Worm (Caenorhabditis elegans) whole organism, mixed stage, embryonic: ENCODE data around the gene bath-3.
"Not testable (repeated sequence)": the region's sequence is repeated elsewhere in the genome, so short reads cannot be mapped to it uniquely, and the experiment has no call there.

Experiments used
- M03D4.4 ChIP-seq: sonication (generic microtip); optimal IDR thresholded peaks from 2 replicates; lab custom pipeline; 2017; ENCODE audit warnings: mild to moderate bottlenecking, missing genetic modification characterization, missing compliant biosample characterization
- bed-3 ChIP-seq: fragments of 200-800 bp; sonication (Bioruptor generic); optimal IDR thresholded peaks from 3 replicates; lab custom pipeline; 2018; ENCODE audit warnings: mild to moderate bottlenecking, missing genetic modification characterization, moderate library complexity, missing compliant biosample characterization
- blmp-1 ChIP-seq: fragments of 150-350 bp; optimal IDR thresholded peaks from 2 replicates; lab custom pipeline; 2014; ENCODE audit warnings: missing biosample characterization, missing genetic modification characterization
- ceh-43 ChIP-seq: fragments of 200-800 bp; sonication (Bioruptor generic); optimal IDR thresholded peaks from 2 replicates; lab custom pipeline; 2018; ENCODE audit warnings: mild to moderate bottlenecking, missing genetic modification characterization, moderate library complexity, missing compliant biosample characterization
- ceh-83 ChIP-seq: fragments of 200-800 bp; sonication (Bioruptor generic); optimal IDR thresholded peaks from 2 replicates; lab custom pipeline; 2018; ENCODE audit warnings: mild to moderate bottlenecking, missing genetic modification characterization, missing compliant biosample characterization
- ces-1 ChIP-seq: fragments of 150-350 bp; optimal IDR thresholded peaks from 2 replicates; lab custom pipeline; 2014; ENCODE audit warnings: missing biosample characterization, missing genetic modification reagents, missing genetic modification characterization
- cnd-1 ChIP-seq: fragments of 200-800 bp; sonication (Bioruptor generic); optimal IDR thresholded peaks from 2 replicates; lab custom pipeline; 2018; ENCODE audit warnings: mild to moderate bottlenecking, missing genetic modification characterization, missing compliant biosample characterization
- drap-1 ChIP-seq: fragments of 200-800 bp; sonication (Bioruptor generic); optimal IDR thresholded peaks from 3 replicates; lab custom pipeline; 2018; ENCODE audit warnings: mild to moderate bottlenecking, missing genetic modification characterization, missing compliant biosample characterization
- elt-3 ChIP-seq: fragments of 150-350 bp; optimal IDR thresholded peaks from 2 replicates; lab custom pipeline; 2014; ENCODE audit warnings: missing biosample characterization, missing genetic modification characterization
- flh-1 ChIP-seq: fragments of 200-800 bp; sonication (Bioruptor generic); optimal IDR thresholded peaks from 2 replicates; lab custom pipeline; 2018; ENCODE audit warnings: mild to moderate bottlenecking, missing genetic modification characterization, moderate library complexity, missing compliant biosample characterization
- ham-2 ChIP-seq: fragments of 200-800 bp; sonication (Bioruptor generic); optimal IDR thresholded peaks from 2 replicates; lab custom pipeline; 2018; ENCODE audit warnings: mild to moderate bottlenecking, missing genetic modification characterization, missing compliant biosample characterization
- lin-13 ChIP-seq: fragments of 150-350 bp; optimal IDR thresholded peaks from 2 replicates; lab custom pipeline; 2014; ENCODE audit warnings: missing biosample characterization, missing genetic modification characterization
- lin-32 ChIP-seq: fragments of 200-800 bp; sonication (Bioruptor generic); optimal IDR thresholded peaks from 2 replicates; lab custom pipeline; 2018; ENCODE audit warnings: mild to moderate bottlenecking, missing genetic modification characterization, missing compliant biosample characterization
- mab-5 ChIP-seq: fragments of 150-350 bp; optimal IDR thresholded peaks from 2 replicates; lab custom pipeline; 2014; ENCODE audit warnings: missing biosample characterization, missing genetic modification characterization
- mep-1 ChIP-seq: fragments of 150-350 bp; optimal IDR thresholded peaks from 2 replicates; lab custom pipeline; 2017; ENCODE audit warnings: missing biosample characterization, missing genetic modification reagents, missing genetic modification characterization, inconsistent platforms
- mls-2 ChIP-seq: sonication (generic microtip); optimal IDR thresholded peaks from 2 replicates; lab custom pipeline; 2016; ENCODE audit warnings: mild to moderate bottlenecking, missing genetic modification characterization, moderate library complexity, missing compliant biosample characterization
- nhr-2 ChIP-seq: fragments of 150-350 bp; optimal IDR thresholded peaks from 2 replicates; lab custom pipeline; 2014; ENCODE audit warnings: missing biosample characterization, missing genetic modification characterization
- nhr-237 ChIP-seq: fragments of 150-350 bp; optimal IDR thresholded peaks from 2 replicates; lab custom pipeline; 2014; ENCODE audit warnings: missing biosample characterization, missing genetic modification characterization
- nhr-28 ChIP-seq: fragments of 150-350 bp; optimal IDR thresholded peaks from 2 replicates; lab custom pipeline; 2014; ENCODE audit warnings: missing biosample characterization, missing genetic modification characterization
- nhr-76 ChIP-seq: sonication (generic microtip); optimal IDR thresholded peaks from 2 replicates; lab custom pipeline; 2017; ENCODE audit warnings: missing biosample characterization, missing genetic modification characterization
- pha-4 ChIP-seq: fragments of 150-350 bp; optimal IDR thresholded peaks from 2 replicates; lab custom pipeline; 2018; ENCODE audit warnings: missing biosample characterization, missing genetic modification reagents, missing genetic modification characterization
- snpc-4 ChIP-seq: fragments of 150-350 bp; optimal IDR thresholded peaks from 2 replicates; lab custom pipeline; 2014; ENCODE audit warnings: missing biosample characterization, missing genetic modification characterization
- sptf-1 ChIP-seq: sonication (generic microtip); optimal IDR thresholded peaks from 2 replicates; lab custom pipeline; 2017; ENCODE audit warnings: mild to moderate bottlenecking, missing genetic modification characterization, moderate library complexity, missing compliant biosample characterization
- tbx-8 ChIP-seq: fragments of 200-800 bp; sonication (Bioruptor generic); optimal IDR thresholded peaks from 2 replicates; lab custom pipeline; 2018; ENCODE audit warnings: mild to moderate bottlenecking, missing genetic modification characterization, moderate library complexity, missing compliant biosample characterization
- unc-120 ChIP-seq: sonication (generic microtip); optimal IDR thresholded peaks from 2 replicates; lab custom pipeline; 2017; ENCODE audit warnings: missing genetic modification characterization, missing compliant biosample characterization; ENCODE audit not compliant: poor library complexity, severe bottlenecking
- unc-39 ChIP-seq: fragments of 150-350 bp; optimal IDR thresholded peaks from 2 replicates; lab custom pipeline; 2014; ENCODE audit warnings: missing biosample characterization, missing genetic modification characterization
- unc-62 ChIP-seq: fragments of 150-350 bp; optimal IDR thresholded peaks from 2 replicates; lab custom pipeline; 2014; ENCODE audit warnings: missing biosample characterization, missing genetic modification reagents, missing genetic modification characterization
- zip-8 ChIP-seq: fragments of 150-350 bp; optimal IDR thresholded peaks from 2 replicates; lab custom pipeline; 2014; ENCODE audit warnings: missing biosample characterization, missing genetic modification characterization
- ztf-11 ChIP-seq: fragments of 150-350 bp; optimal IDR thresholded peaks from 2 replicates; lab custom pipeline; 2014; ENCODE audit warnings: missing biosample characterization, missing genetic modification characterization

Gene bath-3

ce11 chrII:2011179-2011578 lies 19.1 kb downstream of the bath-3 start:
- no peak for TF ChIP-seq tbx-8

DNA sequence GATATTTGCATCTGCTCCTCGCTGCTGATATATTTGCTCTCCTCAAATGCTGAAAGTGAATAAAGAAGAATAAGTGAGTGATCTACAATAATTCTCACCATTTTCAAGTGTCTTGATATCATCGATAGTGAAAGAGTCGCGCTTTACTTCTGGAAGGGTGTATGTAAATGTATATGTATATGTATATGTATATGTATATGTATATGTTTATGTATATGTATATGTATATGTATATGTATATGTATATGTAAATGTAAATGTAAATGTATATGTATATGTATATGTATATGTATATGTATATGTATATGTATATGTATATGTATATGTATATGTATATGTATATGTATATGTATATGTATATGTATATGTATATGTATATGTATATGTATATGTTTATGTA lies 29.5 kb downstream of the bath-3 start, which contains the start of gene ceh-84:
Gene ceh-84 (minus strand): TSS at position 101 of the 400 bp plus-strand sequence.
- not testable (repeated sequence) for TF ChIP-seq zip-8 (tag; lab: Kevin White, UChicago); unc-62; sptf-1 (tag; lab: Kevin White, UChicago)

DNA sequence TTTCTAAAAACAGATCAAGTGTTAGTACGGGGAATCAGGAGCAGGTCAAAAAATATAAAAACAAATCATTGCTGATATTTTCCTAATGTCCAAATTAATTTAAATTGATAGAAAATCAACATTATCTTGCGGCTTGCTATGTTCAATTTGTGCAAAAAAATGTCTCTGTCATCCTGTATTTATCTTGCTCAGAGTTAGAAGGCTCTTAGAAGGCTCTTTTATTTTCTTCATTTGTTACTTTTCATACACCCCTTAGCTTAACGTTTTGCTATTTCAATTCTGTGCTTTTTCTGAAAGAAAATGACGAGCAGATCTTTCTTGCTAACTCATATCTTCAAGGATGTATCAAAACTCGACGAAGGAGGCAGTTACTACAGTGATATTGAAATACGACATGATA lies 31.7 kb downstream of the bath-3 start, which contains the start of gene math-19:
Gene math-19 (plus strand): TSS at position 301 of the 400 bp plus-strand sequence.
- TF ChIP-seq nhr-2 (tag; lab: Kevin White, UChicago); nhr-76 (tag; lab: Kevin White, UChicago); ham-2 (GFP tag; lab: Kevin White, UChicago): not testable (repeated sequence)
- TF ChIP-seq, all 35 proteins: peak for 0; not testable (repeated sequence) for 35

DNA sequence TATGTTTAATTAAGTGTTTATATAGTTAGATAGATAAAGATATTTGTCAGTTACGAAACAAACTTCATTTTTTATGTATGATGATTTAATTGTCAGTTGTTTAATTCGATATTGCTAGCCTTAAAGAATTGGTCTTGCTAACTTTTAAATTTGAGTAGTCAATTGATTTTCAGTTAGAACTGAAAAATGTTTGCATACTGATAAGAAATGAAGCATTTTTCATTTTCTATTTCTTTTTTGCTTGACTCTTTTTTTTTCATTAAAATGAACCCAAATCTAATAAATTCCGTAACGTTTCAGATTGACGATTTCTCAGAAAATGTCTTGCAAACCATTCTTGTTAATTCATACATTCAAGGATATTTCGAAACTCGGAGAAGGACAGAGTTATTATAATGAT lies 34.0 kb downstream of the bath-3 start, which contains the start of gene math-20:
Gene math-20 (plus strand): TSS at position 301 of the 400 bp plus-strand sequence.
- TF ChIP-seq cnd-1 (tag; lab: Kevin White, UChicago) = no peak
- TF ChIP-seq M03D4.4 (tag; lab: Kevin White, UChicago) = no peak
- no peak for TF ChIP-seq lin-13 (tag; lab: Kevin White, UChicago)
- no peak for TF ChIP-seq elt-3 (tag; lab: Kevin White, UChicago)
- TF ChIP-seq lin-32 = no peak
- TF ChIP-seq ztf-11 (tag; lab: Kevin White, UChicago) = no peak
- TF ChIP-seq unc-120 = no peak
- no peak for TF ChIP-seq nhr-237 (tag; lab: Kevin White, UChicago)
- TF ChIP-seq nhr-2 (tag; lab: Kevin White, UChicago) = no peak
- TF ChIP-seq pha-4 (tag; lab: Kevin White, UChicago) = no peak

- TF ChIP-seq pha-4 (tag; lab: Kevin White, UChicago) = no peak
- TF ChIP-seq ham-2 (GFP tag; lab: Kevin White, UChicago) = no peak
- no peak for TF ChIP-seq cnd-1 (tag; lab: Kevin White, UChicago)
- no peak for TF ChIP-seq unc-39 (tag; lab: Kevin White, UChicago)
- TF ChIP-seq ceh-43 = no peak
- no peak for TF ChIP-seq mep-1
- no peak for TF ChIP-seq bed-3
- TF ChIP-seq nhr-237 (tag; lab: Kevin White, UChicago) = no peak
- no peak for TF ChIP-seq nhr-76 (tag; lab: Kevin White, UChicago)
- TF ChIP-seq, all 35 proteins: peak for 0
These were observed 34.5 kb downstream of the bath-3 start for ce11 chrII:1995744-1996143.

DNA sequence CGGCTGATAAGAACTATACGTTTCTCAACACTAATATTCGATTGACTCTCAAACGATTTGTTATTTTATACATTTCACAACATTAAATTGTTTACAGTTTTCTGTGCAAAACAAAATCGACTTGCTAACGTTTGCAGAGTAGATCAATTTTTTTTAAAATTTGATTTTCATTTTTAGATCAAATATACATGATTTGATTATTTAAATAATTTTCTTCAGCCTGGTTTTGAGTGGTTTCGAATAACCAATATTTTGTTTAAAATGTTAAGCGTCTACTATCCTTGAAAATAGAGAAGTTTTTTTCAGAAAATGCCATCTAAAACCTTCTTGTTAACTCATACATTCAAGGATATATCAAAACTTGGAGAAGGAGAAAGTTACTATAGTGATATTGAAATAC lies 36.5 kb downstream of the bath-3 start, which contains the start of gene math-21:
Gene math-21 (plus strand): TSS at position 301 of the 400 bp plus-strand sequence.
- TF ChIP-seq ces-1 (GFP tag; lab: Kevin White, UChicago) (no peak), mab-5 (tag; lab: Kevin White, UChicago) (no peak), ceh-83 (no peak), sptf-1 (tag; lab: Kevin White, UChicago) (no peak), zip-8 (tag; lab: Kevin White, UChicago) (no peak), tbx-8 (no peak), mls-2 (tag; lab: Kevin White, UChicago) (no peak), drap-1 (GFP tag; lab: Kevin White, UChicago) (no peak), M03D4.4 (tag; lab: Kevin White, UChicago) (no peak), snpc-4 (tag; lab: Kevin White, UChicago) (no peak), nhr-28 (no peak), mep-1 (no peak), blmp-1 (no peak), flh-1 (no peak), unc-62 (no peak), unc-39 (tag; lab: Kevin White, UChicago) (no peak)

DNA sequence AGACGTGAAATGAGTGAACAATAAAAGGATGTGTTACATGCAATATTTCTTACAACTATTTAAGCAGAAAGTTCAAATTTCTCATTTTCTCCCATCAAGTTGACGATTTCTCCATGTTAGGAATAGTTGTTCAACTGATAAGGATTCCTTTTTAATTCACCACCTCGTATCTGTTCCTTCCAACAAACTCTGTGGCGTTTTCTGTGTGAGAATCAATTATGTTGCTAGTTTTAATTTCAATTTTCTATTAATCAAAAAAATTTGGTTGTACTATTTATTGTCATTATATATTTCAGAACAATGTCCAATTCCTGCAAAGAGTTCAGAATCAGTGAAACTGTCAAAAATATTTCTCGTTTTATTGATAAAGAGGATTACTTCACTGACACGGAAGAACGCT lies 41.3 kb downstream of the bath-3 start, which contains the start of gene math-44:
Gene math-44 (plus strand): TSS at position 301 of the 400 bp plus-strand sequence.
- TF ChIP-seq elt-3 (tag; lab: Kevin White, UChicago) (no peak), blmp-1 (no peak), ztf-11 (tag; lab: Kevin White, UChicago) (no peak), drap-1 (GFP tag; lab: Kevin White, UChicago) (no peak), sptf-1 (tag; lab: Kevin White, UChicago) (no peak), lin-32 (no peak), ceh-83 (no peak), ces-1 (GFP tag; lab: Kevin White, UChicago) (no peak), bed-3 (no peak), pha-4 (tag; lab: Kevin White, UChicago) (no peak), unc-39 (tag; lab: Kevin White, UChicago) (no peak), nhr-76 (tag; lab: Kevin White, UChicago) (no peak), mls-2 (tag; lab: Kevin White, UChicago) (no peak), mep-1 (no peak), flh-1 (no peak), cnd-1 (tag; lab: Kevin White, UChicago) (no peak)
